Fruit fly (Drosophila melanogaster) whole organism, embryonic: ENCODE results near the gene arm.

Experiments used
- Atf-2 ChIP-seq: fragments of 200-800 bp; sonication (Bioruptor generic); optimal IDR thresholded peaks from 2 replicates; lab custom pipeline; 2016; ENCODE audit warnings: missing biosample characterization, missing genetic modification characterization
- BEAF-32 ChIP-seq: fragments of 200-800 bp; sonication (Bioruptor generic); optimal IDR thresholded peaks from 3 replicates; lab custom pipeline; 2017; ENCODE audit warnings: missing biosample characterization, missing genetic modification characterization, mild to moderate bottlenecking, moderate library complexity, missing genetic modification reagents
- CG10431 ChIP-seq: fragments of 200-800 bp; sonication (Bioruptor generic); optimal IDR thresholded peaks from 3 replicates; lab custom pipeline; 2018; ENCODE audit warnings: missing biosample characterization, mild to moderate bottlenecking, missing genetic modification characterization
- CG11247 ChIP-seq: fragments of 200-800 bp; sonication (Bioruptor generic); IDR thresholded peaks from 2 replicates; pipeline ENCODE4 v1.3.6; 2022; ENCODE audit warnings: missing biosample characterization, missing genetic modification characterization
- CG11696 ChIP-seq: fragments of 200-800 bp; sonication (Bioruptor generic); IDR thresholded peaks from 2 replicates; pipeline ENCODE4 v1.3.6; 2022; ENCODE audit warnings: missing biosample characterization, missing genetic modification characterization
- CG14014 ChIP-seq: fragments of 200-800 bp; sonication (Bioruptor generic); IDR thresholded peaks from 2 replicates; pipeline ENCODE4 v1.3.6; 2022; ENCODE audit warnings: missing biosample characterization, missing genetic modification characterization
- CG15479 ChIP-seq: fragments of 200-800 bp; sonication (Bioruptor generic); optimal IDR thresholded peaks from 3 replicates; lab custom pipeline; 2019; ENCODE audit warnings: missing biosample characterization, mild to moderate bottlenecking, missing genetic modification characterization, moderate library complexity
- CG16779 ChIP-seq: fragments of 200-800 bp; sonication (Bioruptor generic); IDR thresholded peaks from 2 replicates; pipeline ENCODE4 v1.3.6; 2022; ENCODE audit warnings: missing biosample characterization, missing genetic modification characterization
- CG17186 ChIP-seq: fragments of 200-800 bp; sonication (Bioruptor generic); optimal IDR thresholded peaks from 3 replicates; lab custom pipeline; 2017; ENCODE audit warnings: missing biosample characterization, missing genetic modification reagents, missing genetic modification characterization
- CG30020 ChIP-seq: fragments of 200-800 bp; optimal IDR thresholded peaks from 2 replicates; lab custom pipeline; 2019; ENCODE audit warnings: missing biosample characterization, mild to moderate bottlenecking, missing genetic modification characterization, moderate library complexity
- CG32532 ChIP-seq: fragments of 200-800 bp; sonication (Bioruptor generic); IDR thresholded peaks from 2 replicates; pipeline ENCODE4 v1.3.6; 2022; ENCODE audit warnings: missing biosample characterization, missing genetic modification characterization
- CG3847 ChIP-seq: fragments of 200-800 bp; sonication (Bioruptor generic); IDR thresholded peaks from 2 replicates; pipeline ENCODE4 v1.3.6; 2022; ENCODE audit warnings: missing biosample characterization, missing genetic modification characterization
- CG4360 ChIP-seq: fragments of 200-800 bp; sonication (Bioruptor generic); IDR thresholded peaks from 2 replicates; pipeline ENCODE4 v1.3.6; 2022; ENCODE audit warnings: missing biosample characterization, missing genetic modification characterization
- CG7963 ChIP-seq: fragments of 200-800 bp; sonication (Bioruptor generic); IDR thresholded peaks from 3 replicates; pipeline ENCODE4 v1.3.6; 2022; ENCODE audit warnings: missing biosample characterization, missing genetic modification characterization; ENCODE audit not compliant: partially characterized antibody
- CG8924 ChIP-seq: fragments of 200-800 bp; optimal IDR thresholded peaks from 3 replicates; lab custom pipeline; 2019; ENCODE audit warnings: missing biosample characterization, mild to moderate bottlenecking, missing genetic modification characterization, moderate library complexity
- CG9817 ChIP-seq: fragments of 200-800 bp; sonication (Bioruptor generic); optimal IDR thresholded peaks from 2 replicates; lab custom pipeline; 2018; ENCODE audit warnings: missing biosample characterization, mild to moderate bottlenecking, missing genetic modification characterization, moderate library complexity
- CG9932 ChIP-seq: fragments of 200-800 bp; sonication (Bioruptor generic); IDR thresholded peaks from 2 replicates; pipeline ENCODE4 v1.3.6; 2022; ENCODE audit warnings: missing biosample characterization, missing genetic modification characterization
- CkIIα-i1 ChIP-seq: fragments of 200-800 bp; sonication (Bioruptor generic); IDR thresholded peaks from 2 replicates; pipeline ENCODE4 v1.3.6; 2022; ENCODE audit warnings: missing biosample characterization, missing genetic modification characterization
- CrebB ChIP-seq: fragments of 200-800 bp; sonication (Bioruptor generic); optimal IDR thresholded peaks from 3 replicates; lab custom pipeline; 2018; ENCODE audit warnings: missing biosample characterization, mild to moderate bottlenecking, missing genetic modification characterization
- Dek ChIP-seq: fragments of 200-800 bp; sonication (Bioruptor generic); optimal IDR thresholded peaks from 3 replicates; lab custom pipeline; 2019; ENCODE audit warnings: missing biosample characterization, mild to moderate bottlenecking, missing genetic modification characterization, moderate library complexity
- Dip3 ChIP-seq: fragments of 200-800 bp; sonication (Bioruptor generic); optimal IDR thresholded peaks from 3 replicates; lab custom pipeline; 2016; ENCODE audit warnings: missing biosample characterization, missing genetic modification characterization
- Doc2 ChIP-seq: fragments of 200-800 bp; sonication (Bioruptor generic); IDR thresholded peaks from 2 replicates; pipeline ENCODE4 v1.3.6; 2022; ENCODE audit warnings: missing biosample characterization, missing genetic modification characterization
- GATAe ChIP-seq: fragments of 200-800 bp; sonication (Bioruptor generic); conservative IDR thresholded peaks from 2 replicates; pipeline ENCODE4 v1.3.6; 2022; ENCODE audit warnings: missing biosample characterization, missing genetic modification characterization
- H15 ChIP-seq: fragments of 200-800 bp; sonication (Bioruptor generic); IDR thresholded peaks from 3 replicates; pipeline ENCODE4 v1.3.6; 2022; ENCODE audit warnings: missing biosample characterization, missing genetic modification characterization
- Hmr ChIP-seq: fragments of 200-800 bp; sonication (Bioruptor generic); optimal IDR thresholded peaks from 3 replicates; lab custom pipeline; 2017; ENCODE audit warnings: mild to moderate bottlenecking, missing biosample characterization, missing genetic modification reagents, missing genetic modification characterization
- Lim3 ChIP-seq: fragments of 200-800 bp; sonication (Bioruptor generic); IDR thresholded peaks from 2 replicates; pipeline ENCODE4 v1.3.6; 2022; ENCODE audit warnings: missing biosample characterization, missing genetic modification characterization
- MBD-R2 ChIP-seq: fragments of 200-800 bp; sonication (Bioruptor generic); IDR thresholded peaks from 2 replicates; pipeline ENCODE4 v1.3.6; 2022; ENCODE audit warnings: missing biosample characterization, missing genetic modification characterization
- Meics ChIP-seq: fragments of 200-800 bp; sonication (Bioruptor generic); optimal IDR thresholded peaks from 2 replicates; lab custom pipeline; 2017; ENCODE audit warnings: missing biosample characterization, mild to moderate bottlenecking, missing genetic modification characterization
- Myb ChIP-seq: fragments of 200-800 bp; sonication (Bioruptor generic); optimal IDR thresholded peaks from 2 replicates; lab custom pipeline; 2016; ENCODE audit warnings: missing biosample characterization, missing genetic modification characterization
- Nf-YB ChIP-seq: fragments of 200-800 bp; sonication (Bioruptor generic); optimal IDR thresholded peaks from 3 replicates; lab custom pipeline; 2019; ENCODE audit warnings: missing biosample characterization, mild to moderate bottlenecking, missing genetic modification characterization, moderate library complexity
- Oli ChIP-seq: fragments of 200-800 bp; sonication (Bioruptor generic); optimal IDR thresholded peaks from 2 replicates; lab custom pipeline; 2018; ENCODE audit warnings: missing biosample characterization, mild to moderate bottlenecking, missing genetic modification characterization, moderate library complexity
- Tbp ChIP-seq: fragments of >200 bp; optimal IDR thresholded peaks from 2 replicates; lab custom pipeline; 2018; ENCODE audit warnings: missing biosample characterization, missing genetic modification characterization
- chif ChIP-seq, 2 experiments: fragments of 200-800 bp; sonication (Bioruptor generic); optimal IDR thresholded peaks; 3 replicates each; lab custom pipeline; 2016; ENCODE audit warnings: missing biosample characterization in 2 of 2, missing genetic modification characterization in 2 of 2
- ci ChIP-seq: fragments of 200-800 bp; sonication (Bioruptor generic); IDR thresholded peaks from 3 replicates; pipeline ENCODE4 v1.3.6; 2022; ENCODE audit warnings: missing biosample characterization, missing genetic modification characterization
- danr ChIP-seq: fragments of 200-800 bp; sonication (Bioruptor generic); IDR thresholded peaks from 2 replicates; pipeline ENCODE4 v1.3.6; 2022; ENCODE audit warnings: missing biosample characterization, missing genetic modification characterization
- dmrt11E ChIP-seq: fragments of 200-800 bp; sonication (Bioruptor generic); optimal IDR thresholded peaks from 3 replicates; lab custom pipeline; 2018; ENCODE audit warnings: missing biosample characterization, mild to moderate bottlenecking, missing genetic modification characterization, moderate library complexity
- jing ChIP-seq: fragments of 200-800 bp; sonication (Bioruptor generic); optimal IDR thresholded peaks from 2 replicates; lab custom pipeline; 2018; ENCODE audit warnings: missing biosample characterization, mild to moderate bottlenecking, missing genetic modification characterization
- klu ChIP-seq: fragments of 200-800 bp; sonication (Bioruptor generic); IDR thresholded peaks from 2 replicates; pipeline ENCODE4 v1.3.6; 2022; ENCODE audit warnings: missing biosample characterization, missing genetic modification characterization
- pan ChIP-seq, 4 experiments: fragments of >200 bp in 3 of 4; fragments of 200-800 bp in 1 of 4; sonication (Bioruptor generic) in 1 of 4; optimal IDR thresholded peaks in 3 of 4; IDR thresholded peaks in 1 of 4; 2 replicates each; pipeline versions ENCODE4 v1.3.6 to Lab custom; 2017 to 2022; ENCODE audit warnings: missing biosample characterization in 2 of 4, missing genetic modification characterization in 2 of 4, mixed read lengths in 1 of 4
- phol ChIP-seq: fragments of 200-800 bp; sonication (Bioruptor generic); optimal IDR thresholded peaks from 3 replicates; lab custom pipeline; 2018; ENCODE audit warnings: missing biosample characterization, mild to moderate bottlenecking, missing genetic modification characterization, moderate library complexity
- schlank ChIP-seq: fragments of 200-800 bp; sonication (Bioruptor generic); optimal IDR thresholded peaks from 2 replicates; lab custom pipeline; 2018; ENCODE audit warnings: missing biosample characterization, mild to moderate bottlenecking, missing genetic modification characterization
- slbo ChIP-seq: fragments of 200-800 bp; sonication (Bioruptor generic); IDR thresholded peaks from 2 replicates; pipeline ENCODE4 v1.3.6; 2022; ENCODE audit warnings: missing biosample characterization, missing genetic modification characterization
- sqz ChIP-seq: fragments of 200-800 bp; sonication (Bioruptor generic); optimal IDR thresholded peaks from 3 replicates; lab custom pipeline; 2018; ENCODE audit warnings: missing biosample characterization, mild to moderate bottlenecking, missing genetic modification characterization
- sug ChIP-seq: fragments of 200-800 bp; optimal IDR thresholded peaks from 2 replicates; lab custom pipeline; 2019; ENCODE audit warnings: missing biosample characterization, mild to moderate bottlenecking, missing genetic modification characterization, moderate library complexity
- tap ChIP-seq: fragments of 200-800 bp; optimal IDR thresholded peaks from 3 replicates; lab custom pipeline; 2019; ENCODE audit warnings: missing biosample characterization, mild to moderate bottlenecking, missing genetic modification characterization, moderate library complexity
- tio ChIP-seq: fragments of 200-800 bp; sonication (Bioruptor generic); optimal IDR thresholded peaks from 2 replicates; lab custom pipeline; 2017; ENCODE audit warnings: missing biosample characterization, missing genetic modification characterization, inconsistent platforms
- ttk ChIP-seq: fragments of 200-800 bp; sonication (Bioruptor generic); IDR thresholded peaks from 2 replicates; pipeline ENCODE4 v2.1.2; 2022; ENCODE audit warnings: missing biosample characterization, missing genetic modification characterization
- vfl ChIP-seq: fragments of 200-800 bp; sonication (Bioruptor generic); optimal IDR thresholded peaks from 2 replicates; lab custom pipeline; 2016; ENCODE audit warnings: missing biosample characterization, missing genetic modification characterization
- vvl ChIP-seq: fragments of 200-800 bp; sonication (Bioruptor generic); IDR thresholded peaks from 2 replicates; pipeline ENCODE4 v1.3.6; 2022; ENCODE audit warnings: missing biosample characterization, missing genetic modification characterization
- zf30C ChIP-seq: fragments of 200-800 bp; sonication (Bioruptor generic); optimal IDR thresholded peaks from 3 replicates; lab custom pipeline; 2018; ENCODE audit warnings: missing biosample characterization, mild to moderate bottlenecking, missing genetic modification characterization

Gene arm

dm6 chrX:1849914-1850313 is 50.5 kb downstream of the arm start (continued):
- TF ChIP-seq CG11696 (GFP tag; lab: Robert Waterston, UW) (peak; percentile 30; the same call in 1 of the 2 replicates), Nf-YB (GFP tag; lab: Kevin White, UChicago) (peak; percentile 65), CrebB (tag; lab: Kevin White, UChicago) (peak; percentile 85), BEAF-32 (no peak), schlank (peak; percentile 83), tap (tag; lab: Kevin White, UChicago) (peak; percentile 80), vvl (GFP tag; lab: Robert Waterston, UW) (peak; percentile 82), Tbp (no peak), CG9932 (GFP tag; lab: Robert Waterston, UW) (peak; percentile 83), Lim3 (GFP tag; lab: Robert Waterston, UW) (no peak), CG30020 (peak; percentile 20), Dip3 (GFP tag; lab: Kevin White, UChicago) (peak; percentile 84), vfl (peak; percentile 77), sug (peak; percentile 94), CG17186 (no peak), MBD-R2 (GFP tag; lab: Robert Waterston, UW) (peak; percentile 63), sqz (GFP tag; lab: Kevin White, UChicago) (peak; percentile 43), Dek (tag; lab: Kevin White, UChicago) (peak; percentile 92), CG9817 (tag; lab: Kevin White, UChicago) (peak; percentile 88), Meics (GFP tag; lab: Kevin White, UChicago) (peak; percentile 94), chif (GFP tag; optimal IDR thresholded peaks at IDR 0.05; lab: Kevin White, UChicago) (peak; percentile 61 to 68), CG3847 (GFP tag; lab: Robert Waterston, UW) (peak; percentile 86), Doc2 (GFP tag; lab: Robert Waterston, UW) (0 out of 2 replicates have a peak, but pooled peaks have one; percentile 47), H15 (GFP tag; lab: Robert Waterston, UW) (peak; percentile 53; the same call in 1 of the 3 replicates), Myb (peak; percentile 56), CG4360 (GFP tag; lab: Robert Waterston, UW) (no peak), danr (GFP tag; lab: Robert Waterston, UW) (no peak), ci (GFP tag; lab: Robert Waterston, UW) (peak; percentile 74; the same call in 2 of the 3 replicates), slbo (GFP tag; lab: Robert Waterston, UW) (peak; percentile 90), CG15479 (GFP tag; lab: Kevin White, UChicago) (peak; percentile 41), CG11247 (GFP tag; lab: Robert Waterston, UW) (peak; percentile 77), Atf-2 (GFP tag; lab: Kevin White, UChicago) (peak; percentile 32), CG8924 (peak; percentile 93), jing (GFP tag; lab: Kevin White, UChicago) (peak; percentile 70), tio (GFP tag; lab: Kevin White, UChicago) (peak; percentile 81), CG14014 (GFP tag; lab: Robert Waterston, UW) (peak; percentile 77), Oli (tag; lab: Kevin White, UChicago) (peak; percentile 85), phol (peak; percentile 81), zf30C (GFP tag; lab: Kevin White, UChicago) (peak; percentile 85), klu (GFP tag; lab: Robert Waterston, UW) (peak; percentile 62; the same call in 1 of the 2 replicates), Hmr (GFP tag; lab: Kevin White, UChicago) (peak; percentile 95), pan (optimal IDR thresholded peaks at IDR 0.05; lab: Kevin White, UChicago) (no peak), pan (GFP tag; optimal IDR thresholded peaks at IDR 0.05 in 1 of 2, IDR thresholded peaks at IDR 0.05 in 1 of 2) (peak in 1 of 2 experiments; percentile 79), dmrt11E (peak; percentile 59), CkIIα-i1 (GFP tag; lab: Robert Waterston, UW) (no peak), CG10431 (GFP tag; lab: Kevin White, UChicago) (no peak), GATAe (GFP tag; lab: Robert Waterston, UW) (peak; percentile 50; the same call in 1 of the 2 replicates), CG32532 (GFP tag; lab: Robert Waterston, UW) (peak; percentile 91), CG16779 (GFP tag; lab: Robert Waterston, UW) (0 out of 2 replicates have a peak, but pooled peaks have one; percentile 27), CG7963 (GFP tag; lab: Robert Waterston, UW) (no peak), ttk (GFP tag; lab: Robert Waterston, UW) (peak; percentile 45; the same call in 1 of the 2 replicates)
